Fruit fly (Drosophila melanogaster): Measurements from ENCODE around the gene CG4998.

CG4998 gene

DNA sequence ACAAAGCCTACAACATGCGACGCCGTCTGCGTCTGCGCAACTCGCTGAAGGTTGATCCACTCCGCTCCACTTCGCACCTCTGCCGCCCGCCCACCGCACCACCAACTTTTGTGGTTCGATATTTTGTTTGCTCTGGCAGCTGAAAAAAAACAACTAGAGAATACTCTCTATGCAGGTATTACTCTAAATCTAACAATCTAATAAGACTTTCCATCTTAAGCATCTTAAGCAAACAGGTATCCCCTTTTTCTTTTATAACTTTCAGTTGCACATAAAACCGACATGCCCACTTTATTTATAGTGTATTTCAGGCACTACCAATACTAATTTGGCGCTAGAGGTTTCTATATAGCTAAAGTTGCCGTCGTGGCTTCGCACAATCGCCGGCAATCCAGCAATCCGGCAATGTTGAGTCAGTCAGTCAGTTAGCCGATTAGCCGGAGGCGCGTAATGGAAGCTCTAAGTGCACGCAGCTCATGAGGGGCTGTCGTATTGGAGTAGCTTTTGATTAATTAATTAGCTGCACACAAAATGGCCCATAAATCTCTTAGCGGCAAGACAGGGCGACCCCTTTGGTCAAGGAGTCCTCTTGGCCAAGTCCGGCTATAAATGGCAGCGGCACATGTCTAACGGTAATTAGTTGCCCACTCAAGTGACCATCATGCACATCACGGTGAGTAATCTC is 10.5 kb upstream of the CG4998 start, which contains the start of gene CG13058 (continued):
- TF ChIP-seq achi (GFP tag; optimal IDR thresholded peaks at IDR 0.05) (peak; percentile 61), dsx (GFP tag; optimal IDR thresholded peaks at IDR 0.05; ENCODE audit: poor library complexity, severe bottlenecking) (no peak), Eip93F (GFP tag; optimal IDR thresholded peaks at IDR 0.05) (no peak), CG8632 (GFP tag; optimal IDR thresholded peaks at IDR 0.05) (peak; percentile 4), CG8319 (GFP tag; optimal IDR thresholded peaks at IDR 0.05) (no peak), salr (GFP tag; optimal IDR thresholded peaks at IDR 0.05) (peak; percentile 42 to 64), CG4318 (GFP tag; optimal IDR thresholded peaks at IDR 0.05) (peak; percentile 78), CG3919 (GFP tag; optimal IDR thresholded peaks at IDR 0.05) (peak; percentile 44), CG15336 (GFP tag; IDR thresholded peaks at IDR 0.05) (peak; percentile 93)

DNA sequence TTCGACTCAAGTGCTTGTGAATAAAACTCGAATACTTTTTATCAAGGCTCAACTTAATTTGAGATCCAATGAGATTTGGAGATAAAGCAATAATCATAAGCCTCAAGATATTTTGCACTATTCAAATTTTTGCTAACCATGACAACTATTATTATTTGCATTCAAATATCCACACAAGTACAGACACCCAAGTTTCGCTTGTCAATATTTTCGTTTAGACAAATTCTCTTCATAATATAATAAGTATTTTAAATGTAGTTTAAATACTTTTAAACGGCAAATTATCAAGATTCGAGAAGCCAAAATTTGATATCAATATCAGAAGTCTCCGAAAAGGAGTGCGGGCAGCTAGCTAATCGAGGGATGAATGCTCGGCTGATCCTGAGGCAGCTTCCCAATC is 9.3 kb upstream of the CG4998 start, which contains the start of gene CG33061:
Gene CG33061, plus strand, starts transcription at position 301 of the 400 bp plus-strand sequence.
- no peak for TF ChIP-seq CG6792 (GFP tag; optimal IDR thresholded peaks at IDR 0.05)
- no peak for TF ChIP-seq Ets96B (tag; optimal IDR thresholded peaks at IDR 0.05)
- TF ChIP-seq spab (GFP tag; optimal IDR thresholded peaks at IDR 0.05) = no peak
- no peak for TF ChIP-seq ss (GFP tag; optimal IDR thresholded peaks at IDR 0.05)
- no peak for TF ChIP-seq acj6 (GFP tag; optimal IDR thresholded peaks at IDR 0.05)
- no peak for TF ChIP-seq CG11762 (GFP tag; optimal IDR thresholded peaks at IDR 0.05; ENCODE audit: insufficient read depth)

DNA sequence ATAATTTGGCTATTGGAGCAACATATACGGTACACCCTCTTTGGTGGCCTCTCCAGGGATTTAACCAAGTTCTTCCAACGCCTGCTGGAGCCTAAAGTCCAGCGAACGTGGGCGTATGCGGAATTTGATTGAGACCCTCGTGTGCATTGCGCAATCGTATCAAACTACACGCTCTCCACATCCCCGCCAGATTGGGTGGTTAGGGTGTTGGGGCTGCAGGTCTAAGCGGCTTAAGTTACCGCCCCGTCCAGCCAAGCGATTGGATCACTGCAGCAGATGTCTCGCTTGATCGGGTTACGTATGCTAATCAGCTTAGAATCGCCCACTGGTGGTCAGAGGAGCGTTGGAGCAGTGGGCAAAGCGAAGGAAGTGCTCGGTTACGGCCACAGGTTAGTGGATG is 8.1 kb upstream of the CG4998 start, which contains the start of gene CG33060:
Gene CG33060, plus strand, starts transcription at position 301 of the 400 bp plus-strand sequence.
- TF ChIP-seq CG3919 (GFP tag; optimal IDR thresholded peaks at IDR 0.05) (no peak), svp (GFP tag) (no peak), Hr39 (GFP tag; optimal IDR thresholded peaks at IDR 0.05) (no peak), Smox (GFP tag; optimal IDR thresholded peaks at IDR 0.05) (no peak), Lpt (GFP tag; optimal IDR thresholded peaks at IDR 0.05) (no peak), Met (GFP tag; optimal IDR thresholded peaks at IDR 0.05) (no peak), CG34406 (GFP tag; optimal IDR thresholded peaks at IDR 0.05) (no peak), spab (GFP tag; optimal IDR thresholded peaks at IDR 0.05) (no peak), CG6792 (GFP tag; optimal IDR thresholded peaks at IDR 0.05) (no peak), CG15336 (GFP tag; IDR thresholded peaks at IDR 0.05) (no peak), CG7368 (GFP tag; optimal IDR thresholded peaks at IDR 0.05) (no peak)

DNA sequence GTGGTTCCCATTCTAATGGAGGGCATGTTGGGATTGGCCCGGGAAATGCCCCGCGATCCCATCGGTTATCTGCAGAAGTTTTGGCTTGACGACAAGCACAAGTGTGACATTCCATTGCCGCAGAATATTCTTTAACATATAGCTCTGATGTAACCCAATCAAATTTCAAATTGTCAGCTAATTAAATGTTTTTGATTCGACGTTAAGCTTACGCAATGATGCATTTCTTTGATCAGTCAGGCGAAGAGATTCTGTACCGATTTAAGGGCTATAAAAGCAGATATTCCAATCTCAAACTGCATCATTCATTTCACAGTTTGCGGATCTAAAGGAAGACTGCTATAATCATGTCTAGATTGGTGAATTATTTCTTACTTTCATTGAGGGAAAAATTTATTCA is 7.2 kb upstream of the CG4998 start, which contains the start of gene retinin:
Gene retinin, plus strand, starts transcription at position 301 of the 400 bp plus-strand sequence.
- TF ChIP-seq CG15336 (GFP tag; IDR thresholded peaks at IDR 0.05) = no peak
- TF ChIP-seq Eip75B (GFP tag; optimal IDR thresholded peaks at IDR 0.05) = no peak
- TF ChIP-seq net (GFP tag; optimal IDR thresholded peaks at IDR 0.05) = no peak
- no peak for TF ChIP-seq pdm3 (GFP tag; optimal IDR thresholded peaks at IDR 0.05)
- TF ChIP-seq Hr4 (GFP tag; optimal IDR thresholded peaks at IDR 0.05) = no peak
- TF ChIP-seq CG7368 (GFP tag; optimal IDR thresholded peaks at IDR 0.05) = no peak
- no peak for TF ChIP-seq Hr38 (GFP tag; optimal IDR thresholded peaks at IDR 0.05)
- TF ChIP-seq CG6163 (GFP tag; IDR thresholded peaks at IDR 0.05) = no peak
- no peak for TF ChIP-seq fd85E (GFP tag; optimal IDR thresholded peaks at IDR 0.05)
- TF ChIP-seq Hr39 (GFP tag; optimal IDR thresholded peaks at IDR 0.05) = no peak
- no peak for TF ChIP-seq CG34406 (GFP tag; optimal IDR thresholded peaks at IDR 0.05)
- no peak for TF ChIP-seq achi (GFP tag; optimal IDR thresholded peaks at IDR 0.05)

DNA sequence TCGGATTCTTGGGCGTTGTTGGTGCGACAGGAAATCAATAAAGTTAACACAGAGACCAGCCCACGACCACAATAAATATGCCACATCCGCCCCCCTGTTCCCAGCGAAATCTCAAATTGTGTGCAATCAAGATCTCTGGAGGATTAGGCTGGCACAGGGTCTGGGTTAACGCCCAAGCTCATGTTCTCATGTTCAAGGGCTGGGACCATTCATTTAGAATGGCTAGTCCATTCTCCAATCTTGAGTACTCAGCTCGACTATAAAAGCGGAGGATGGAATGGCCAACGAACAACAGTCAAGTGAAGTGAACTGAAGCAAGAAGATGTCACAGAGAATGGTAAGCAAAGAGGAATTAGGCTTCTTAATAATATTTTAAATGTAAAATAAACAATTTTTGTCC is 5.8 kb upstream of the CG4998 start, which contains the start of gene CG13056:
Gene CG13056, plus strand, starts transcription at position 301 of the 400 bp plus-strand sequence.
- TF ChIP-seq esn (GFP tag; optimal IDR thresholded peaks at IDR 0.05) (no peak), Ets21C (GFP tag; optimal IDR thresholded peaks at IDR 0.05) (no peak), svp (GFP tag) (no peak), spab (GFP tag; optimal IDR thresholded peaks at IDR 0.05) (no peak), vri (GFP tag; optimal IDR thresholded peaks at IDR 0.05) (no peak), Hr4 (GFP tag; optimal IDR thresholded peaks at IDR 0.05) (no peak), Blimp-1 (GFP tag; optimal IDR thresholded peaks at IDR 0.05) (no peak), acj6 (GFP tag; optimal IDR thresholded peaks at IDR 0.05) (no peak)

Measured in whole organism, prepupa.